Fruit fly (Drosophila melanogaster): Measurements from ENCODE around the gene CG16721.

The CG16721 gene

dm6 chrX:5895821-5896550, 16.3 kb downstream of the CG16721 start:
- TF ChIP-seq Myc (optimal IDR thresholded peaks at IDR 0.05) = no peak
- TF ChIP-seq psq (optimal IDR thresholded peaks at IDR 0.05) = no peak
- no peak for TF ChIP-seq Sin3A (optimal IDR thresholded peaks at IDR 0.05)
- TF ChIP-seq ttk (optimal IDR thresholded peaks at IDR 0.05) = no peak
- no peak for TF ChIP-seq h (optimal IDR thresholded peaks at IDR 0.05)
- no peak for TF ChIP-seq insv (optimal IDR thresholded peaks at IDR 0.05)

- no peak for TF ChIP-seq psq (optimal IDR thresholded peaks at IDR 0.05)
- no peak for TF ChIP-seq Sin3A (optimal IDR thresholded peaks at IDR 0.05)
- no peak for TF ChIP-seq Myc (optimal IDR thresholded peaks at IDR 0.05)
- TF ChIP-seq insv (optimal IDR thresholded peaks at IDR 0.05) = no peak
- TF ChIP-seq h (optimal IDR thresholded peaks at IDR 0.05) = no peak
- no peak for TF ChIP-seq ttk (optimal IDR thresholded peaks at IDR 0.05)
Measured at dm6 chrX:5896809-5897700, 17.4 kb downstream of the CG16721 start.

- TF ChIP-seq Sin3A (optimal IDR thresholded peaks at IDR 0.05) (no peak), psq (optimal IDR thresholded peaks at IDR 0.05) (no peak), ttk (optimal IDR thresholded peaks at IDR 0.05) (no peak), h (optimal IDR thresholded peaks at IDR 0.05) (no peak), insv (optimal IDR thresholded peaks at IDR 0.05) (no peak), Myc (optimal IDR thresholded peaks at IDR 0.05) (no peak)
Measured at dm6 chrX:5899241-5900145, 19.8 kb downstream of the CG16721 start.

- TF ChIP-seq ttk (optimal IDR thresholded peaks at IDR 0.05) (no peak), insv (optimal IDR thresholded peaks at IDR 0.05) (no peak), Myc (optimal IDR thresholded peaks at IDR 0.05) (no peak), Sin3A (optimal IDR thresholded peaks at IDR 0.05) (no peak), h (optimal IDR thresholded peaks at IDR 0.05) (no peak), psq (optimal IDR thresholded peaks at IDR 0.05) (no peak)
Measured at dm6 chrX:5900146-5901093, 20.8 kb downstream of the CG16721 start, which contains the start of gene Act5C. Gene Act5C, plus strand, starts transcription at chrX:5900861.

dm6 chrX:5901628-5902213, 22.1 kb downstream of the CG16721 start:
- TF ChIP-seq insv (optimal IDR thresholded peaks at IDR 0.05) = no peak
- no peak for TF ChIP-seq Myc (optimal IDR thresholded peaks at IDR 0.05)
- no peak for TF ChIP-seq Sin3A (optimal IDR thresholded peaks at IDR 0.05)

- no peak for TF ChIP-seq psq (optimal IDR thresholded peaks at IDR 0.05)
- peak; percentile 94 for TF ChIP-seq ttk (optimal IDR thresholded peaks at IDR 0.05)
- no peak for TF ChIP-seq Myc (optimal IDR thresholded peaks at IDR 0.05)
- no peak for TF ChIP-seq Sin3A (optimal IDR thresholded peaks at IDR 0.05)
- TF ChIP-seq h (optimal IDR thresholded peaks at IDR 0.05) = no peak
- no peak for TF ChIP-seq insv (optimal IDR thresholded peaks at IDR 0.05)
Measured at dm6 chrX:5902701-5903100, 23.0 kb downstream of the CG16721 start.

- TF ChIP-seq Myc (optimal IDR thresholded peaks at IDR 0.05) = no peak
- no peak for TF ChIP-seq ttk (optimal IDR thresholded peaks at IDR 0.05)
- TF ChIP-seq insv (optimal IDR thresholded peaks at IDR 0.05) = no peak
- no peak for TF ChIP-seq Sin3A (optimal IDR thresholded peaks at IDR 0.05)
- TF ChIP-seq h (optimal IDR thresholded peaks at IDR 0.05) = no peak
- no peak for TF ChIP-seq psq (optimal IDR thresholded peaks at IDR 0.05)
Measured at dm6 chrX:5904377-5905085, 24.9 kb downstream of the CG16721 start.

- no peak for TF ChIP-seq Sin3A (optimal IDR thresholded peaks at IDR 0.05)
Measured at dm6 chrX:5905086-5905400, 25.4 kb downstream of the CG16721 start.

- no peak for TF ChIP-seq Myc (optimal IDR thresholded peaks at IDR 0.05)
- no peak for TF ChIP-seq psq (optimal IDR thresholded peaks at IDR 0.05)
- no peak for TF ChIP-seq insv (optimal IDR thresholded peaks at IDR 0.05)
- TF ChIP-seq Sin3A (optimal IDR thresholded peaks at IDR 0.05) = no peak
- TF ChIP-seq h (optimal IDR thresholded peaks at IDR 0.05) = no peak
- TF ChIP-seq ttk (optimal IDR thresholded peaks at IDR 0.05) = no peak
Measured at dm6 chrX:5905446-5905845, 25.8 kb downstream of the CG16721 start, which contains the start of gene CG4020. Gene CG4020, plus strand, starts transcription at chrX:5905746.

- TF ChIP-seq Sin3A (optimal IDR thresholded peaks at IDR 0.05) = no peak
- TF ChIP-seq psq (optimal IDR thresholded peaks at IDR 0.05) = no peak
- TF ChIP-seq insv (optimal IDR thresholded peaks at IDR 0.05) = no peak
- TF ChIP-seq ttk (optimal IDR thresholded peaks at IDR 0.05) = no peak
- no peak for TF ChIP-seq Myc (optimal IDR thresholded peaks at IDR 0.05)
- no peak for TF ChIP-seq h (optimal IDR thresholded peaks at IDR 0.05)
Measured at dm6 chrX:5907916-5908315, 28.2 kb downstream of the CG16721 start, which contains the start of gene CG12236. Gene CG12236, plus strand, starts transcription at chrX:5908135.

Measured in Kc167 (cell line).